Fruit fly (Drosophila melanogaster) whole organism, prepupa: ENCODE results near the gene sing.
A peak's percentile ranks its signal among the peaks of the same experiment; 100 is the strongest.

Source experiments
- CG10669 ChIP-seq: fragments of 200-800 bp; sonication (Bioruptor generic); optimal IDR thresholded peaks from 3 replicates; lab custom pipeline; 2018; ENCODE audit warnings: missing biosample characterization, mild to moderate bottlenecking, missing genetic modification characterization, moderate library complexity
- CG11294 ChIP-seq: fragments of 200-800 bp; sonication (Bioruptor generic); IDR thresholded peaks from 2 replicates; pipeline ENCODE4 v1.3.6; 2022; ENCODE audit warnings: missing biosample characterization, missing genetic modification characterization
- CG11902 ChIP-seq: fragments of 200-800 bp; sonication (Bioruptor generic); optimal IDR thresholded peaks from 3 replicates; lab custom pipeline; 2016; ENCODE audit warnings: missing biosample characterization, missing genetic modification characterization
- CG15336 ChIP-seq: fragments of 200-800 bp; sonication (Bioruptor generic); IDR thresholded peaks from 2 replicates; pipeline ENCODE4 v1.3.6; 2022; ENCODE audit warnings: missing biosample characterization, missing genetic modification characterization
- CG1621 ChIP-seq: fragments of 200-800 bp; sonication (Bioruptor generic); optimal IDR thresholded peaks from 3 replicates; lab custom pipeline; 2018; ENCODE audit warnings: missing biosample characterization, mild to moderate bottlenecking, missing genetic modification characterization
- CG3032 ChIP-seq: fragments of 200-800 bp; optimal IDR thresholded peaks from 2 replicates; lab custom pipeline; 2019; ENCODE audit warnings: missing biosample characterization, mild to moderate bottlenecking, missing genetic modification characterization, moderate library complexity
- CG31627 ChIP-seq: fragments of 200-800 bp; sonication (Bioruptor generic); optimal IDR thresholded peaks from 3 replicates; lab custom pipeline; 2016; ENCODE audit warnings: missing biosample characterization, missing genetic modification characterization
- CG32006 ChIP-seq: fragments of 200-800 bp; sonication (Bioruptor generic); optimal IDR thresholded peaks from 3 replicates; lab custom pipeline; 2017; ENCODE audit warnings: missing biosample characterization, mild to moderate bottlenecking, missing genetic modification characterization
- CG6163 ChIP-seq: fragments of 200-800 bp; sonication (Bioruptor generic); IDR thresholded peaks from 3 replicates; pipeline ENCODE4 v1.3.6; 2022; ENCODE audit warnings: missing biosample characterization, missing genetic modification characterization
- CG6854 ChIP-seq: fragments of 200-800 bp; sonication (Bioruptor generic); optimal IDR thresholded peaks from 2 replicates; lab custom pipeline; 2017; ENCODE audit warnings: missing biosample characterization, mild to moderate bottlenecking, missing genetic modification characterization
- CG7368 ChIP-seq: fragments of 200-800 bp; sonication (Bioruptor generic); optimal IDR thresholded peaks from 3 replicates; lab custom pipeline; 2016; ENCODE audit warnings: missing biosample characterization, missing genetic modification characterization
- CG8119 ChIP-seq: fragments of 200-800 bp; sonication (Bioruptor generic); IDR thresholded peaks from 3 replicates; pipeline ENCODE4 v1.3.6; 2022; ENCODE audit warnings: missing biosample characterization, missing genetic modification characterization
- CG8319 ChIP-seq: fragments of 200-800 bp; sonication (Bioruptor generic); optimal IDR thresholded peaks from 3 replicates; lab custom pipeline; 2016; ENCODE audit warnings: missing biosample characterization, missing genetic modification characterization
- Eip78C ChIP-seq: fragments of 200-800 bp; sonication (Bioruptor generic); peaks from one replicate; lab custom pipeline; 2016; ENCODE audit warnings: missing biosample characterization, missing genetic modification characterization
- Ets21C ChIP-seq: fragments of 200-800 bp; sonication (Bioruptor generic); optimal IDR thresholded peaks from 3 replicates; lab custom pipeline; 2016; ENCODE audit warnings: missing biosample characterization, missing genetic modification characterization
- Ets96B ChIP-seq: fragments of 200-800 bp; optimal IDR thresholded peaks from 2 replicates; lab custom pipeline; 2019; ENCODE audit warnings: missing biosample characterization, mild to moderate bottlenecking, missing genetic modification characterization, moderate library complexity
- Gug ChIP-seq: fragments of 200-800 bp; sonication (Bioruptor generic); IDR thresholded peaks from 2 replicates; pipeline ENCODE4 v1.3.6; 2022; ENCODE audit warnings: missing biosample characterization, missing genetic modification characterization
- Hr39 ChIP-seq: fragments of 200-800 bp; sonication (Bioruptor generic); optimal IDR thresholded peaks from 2 replicates; lab custom pipeline; 2016; ENCODE audit warnings: missing biosample characterization, missing genetic modification characterization
- Lpt ChIP-seq: fragments of 200-800 bp; sonication (Bioruptor generic); optimal IDR thresholded peaks from 3 replicates; lab custom pipeline; 2016; ENCODE audit warnings: missing biosample characterization, missing genetic modification characterization
- Met ChIP-seq: fragments of 200-800 bp; sonication (Bioruptor generic); optimal IDR thresholded peaks from 3 replicates; lab custom pipeline; 2016; ENCODE audit warnings: missing biosample characterization, missing genetic modification characterization
- OdsH ChIP-seq: fragments of 200-800 bp; sonication (Bioruptor generic); optimal IDR thresholded peaks from 3 replicates; lab custom pipeline; 2016; ENCODE audit warnings: missing biosample characterization, missing genetic modification characterization
- Smox ChIP-seq: fragments of 200-800 bp; sonication (Bioruptor generic); optimal IDR thresholded peaks from 3 replicates; lab custom pipeline; 2016; ENCODE audit warnings: missing biosample characterization, missing genetic modification characterization
- Sox102F ChIP-seq: fragments of 200-800 bp; sonication (Bioruptor generic); optimal IDR thresholded peaks from 2 replicates; lab custom pipeline; 2016; ENCODE audit warnings: missing biosample characterization, mild to moderate bottlenecking, missing genetic modification characterization
- Sox15 ChIP-seq: fragments of 200-800 bp; sonication (Bioruptor generic); optimal IDR thresholded peaks from 3 replicates; lab custom pipeline; 2016; ENCODE audit warnings: missing biosample characterization, missing genetic modification characterization
- acj6 ChIP-seq: fragments of 200-800 bp; sonication (Bioruptor generic); optimal IDR thresholded peaks from 3 replicates; lab custom pipeline; 2016; ENCODE audit warnings: missing biosample characterization, missing genetic modification characterization
- dsx ChIP-seq: fragments of 200-800 bp; optimal IDR thresholded peaks from 3 replicates; lab custom pipeline; 2019; ENCODE audit warnings: missing biosample characterization, mild to moderate bottlenecking, missing genetic modification characterization, moderate library complexity; ENCODE audit not compliant: poor library complexity, severe bottlenecking
- eg ChIP-seq: fragments of 200-800 bp; sonication (Bioruptor generic); IDR thresholded peaks from 3 replicates; pipeline ENCODE4 v1.3.6; 2022; ENCODE audit warnings: missing biosample characterization, missing genetic modification characterization
- fkh ChIP-seq: fragments of 200-800 bp; sonication (Bioruptor generic); optimal IDR thresholded peaks from 3 replicates; lab custom pipeline; 2017; ENCODE audit warnings: missing biosample characterization, mild to moderate bottlenecking, missing genetic modification characterization, moderate library complexity
- net ChIP-seq: fragments of 200-800 bp; sonication (Bioruptor generic); optimal IDR thresholded peaks from 3 replicates; lab custom pipeline; 2016; ENCODE audit warnings: missing biosample characterization, missing genetic modification characterization
- pdm3 ChIP-seq: fragments of 200-800 bp; sonication (Bioruptor generic); optimal IDR thresholded peaks from 3 replicates; lab custom pipeline; 2016; ENCODE audit warnings: missing biosample characterization, missing genetic modification characterization
- salr ChIP-seq, 2 experiments: fragments of 200-800 bp; sonication (Bioruptor generic); optimal IDR thresholded peaks; 3 replicates each; lab custom pipeline; 2016 to 2018; ENCODE audit warnings: missing biosample characterization in 2 of 2, missing genetic modification characterization in 2 of 2, mild to moderate bottlenecking in 1 of 2
- svp ChIP-seq: fragments of 200-800 bp; sonication (Bioruptor generic); peaks from one replicate; lab custom pipeline; 2016; ENCODE audit warnings: missing biosample characterization, missing genetic modification characterization
- topi ChIP-seq: fragments of 200-800 bp; sonication (Bioruptor generic); optimal IDR thresholded peaks from 3 replicates; lab custom pipeline; 2016; ENCODE audit warnings: missing biosample characterization, missing genetic modification characterization
- vri ChIP-seq: fragments of 200-800 bp; sonication (Bioruptor generic); optimal IDR thresholded peaks from 3 replicates; lab custom pipeline; 2016; ENCODE audit warnings: missing biosample characterization, mild to moderate bottlenecking, missing genetic modification characterization

sing gene

DNA sequence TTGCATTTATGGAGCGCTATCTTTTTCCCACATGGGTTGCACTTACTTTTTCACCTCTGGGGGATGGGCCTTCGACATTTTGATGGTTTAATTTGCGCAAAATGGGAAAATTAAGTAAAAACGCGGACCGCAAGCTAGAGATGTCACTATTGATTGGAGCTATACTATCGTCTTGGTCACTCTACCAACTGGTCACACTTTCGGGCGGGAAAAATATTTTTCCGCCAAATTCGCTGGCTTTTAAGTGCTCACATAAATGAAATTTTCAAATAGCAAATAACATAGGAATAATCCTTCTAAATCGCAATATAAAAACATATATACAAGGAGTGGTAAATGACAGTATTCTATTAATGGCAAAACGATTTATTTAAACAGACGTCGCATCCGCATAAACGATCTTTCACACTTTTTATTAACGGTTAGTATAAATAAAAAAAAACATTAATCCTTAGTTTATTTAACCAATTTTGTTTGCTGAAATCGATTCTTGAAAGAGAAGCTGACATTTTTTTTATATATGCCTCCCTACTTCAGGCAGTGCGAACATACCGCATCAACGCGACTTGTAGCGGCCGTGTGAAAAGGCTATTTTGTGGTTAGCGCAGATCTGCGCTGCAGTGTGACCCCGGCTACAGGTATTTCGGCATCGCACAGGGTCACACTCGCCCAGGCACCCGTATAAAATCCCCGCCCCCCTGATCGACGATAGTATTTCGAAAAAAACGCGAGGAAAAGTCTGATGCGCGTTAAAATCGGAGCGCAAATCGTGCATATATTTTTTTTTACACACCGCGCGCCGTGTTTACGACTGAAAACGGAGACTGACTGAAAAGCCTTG lies 38.6 kb upstream of the sing start, which contains the start of the genes SNRPG and mthl1 (continued):
- peak; percentile 83 for TF ChIP-seq CG15336 (GFP tag; lab: Robert Waterston, UW)
- TF ChIP-seq CG3032 (tag; lab: Kevin White, UChicago): peak; percentile 73
- peak; percentile 70 for TF ChIP-seq Lpt (GFP tag; lab: Kevin White, UChicago)
- peak; percentile 81 for TF ChIP-seq CG11902
- peak; percentile 94 for TF ChIP-seq svp (GFP tag; lab: Kevin White, UChicago)
- peak; percentile 29 for TF ChIP-seq CG7368 (GFP tag; lab: Kevin White, UChicago)
- TF ChIP-seq CG32006 (GFP tag; lab: Kevin White, UChicago): peak; percentile 87
- peak; percentile 88 for TF ChIP-seq Gug
- TF ChIP-seq topi: peak; percentile 80
- peak; percentile 95 for TF ChIP-seq eg (GFP tag; lab: Robert Waterston, UW)
- TF ChIP-seq CG8319 (GFP tag; lab: Kevin White, UChicago): peak; percentile 52
- peak; percentile 91 for TF ChIP-seq CG31627 (GFP tag; lab: Kevin White, UChicago)
- no peak for TF ChIP-seq CG6854 (GFP tag; lab: Kevin White, UChicago)
- peak; percentile 75 for TF ChIP-seq acj6 (GFP tag; lab: Kevin White, UChicago)
- TF ChIP-seq CG8119: peak; percentile 81
- peak; percentile 63 for TF ChIP-seq CG1621 (tag; lab: Kevin White, UChicago)
- TF ChIP-seq salr (GFP tag; optimal IDR thresholded peaks at IDR 0.05; lab: Kevin White, UChicago): peak; percentile 71 to 81
- TF ChIP-seq Ets21C (GFP tag; lab: Kevin White, UChicago): peak; percentile 79
- TF ChIP-seq net (GFP tag; lab: Kevin White, UChicago): peak; percentile 70
- peak; percentile 85 for TF ChIP-seq Sox15 (GFP tag; lab: Kevin White, UChicago)
- peak; percentile 75 for TF ChIP-seq Met
- TF ChIP-seq Ets96B (tag; lab: Kevin White, UChicago): peak; percentile 54
- TF ChIP-seq CG11294 (GFP tag; lab: Robert Waterston, UW): peak; percentile 91
- peak; percentile 78 for TF ChIP-seq Smox (GFP tag; lab: Kevin White, UChicago)
- peak; percentile 42 for TF ChIP-seq Sox102F (GFP tag; lab: Kevin White, UChicago)
- peak; percentile 87 for TF ChIP-seq pdm3 (GFP tag; lab: Kevin White, UChicago)

DNA sequence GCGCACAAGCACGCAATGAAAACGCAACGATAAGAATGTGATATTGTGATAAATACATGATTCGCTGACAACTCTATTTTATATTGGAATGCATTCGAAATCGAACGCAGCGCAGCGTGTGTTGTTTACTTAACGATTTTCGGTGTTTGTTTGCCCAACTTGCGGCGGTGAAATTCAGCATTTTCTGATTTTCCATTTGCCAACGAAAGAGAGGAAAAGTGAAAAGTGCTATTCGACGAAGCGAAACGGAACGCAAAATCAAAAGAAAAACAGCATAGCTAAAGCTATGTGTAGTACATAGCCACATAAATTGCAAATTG lies 38.0 kb upstream of the sing start:
- TF ChIP-seq CG6163 (GFP tag; lab: Robert Waterston, UW) (no peak), dsx (no peak), fkh (GFP tag; lab: Kevin White, UChicago) (peak; percentile 83), topi (no peak), vri (no peak), Hr39 (GFP tag; lab: Kevin White, UChicago) (no peak)
- TF ChIP-seq, all 60 proteins: peak for 1

DNA sequence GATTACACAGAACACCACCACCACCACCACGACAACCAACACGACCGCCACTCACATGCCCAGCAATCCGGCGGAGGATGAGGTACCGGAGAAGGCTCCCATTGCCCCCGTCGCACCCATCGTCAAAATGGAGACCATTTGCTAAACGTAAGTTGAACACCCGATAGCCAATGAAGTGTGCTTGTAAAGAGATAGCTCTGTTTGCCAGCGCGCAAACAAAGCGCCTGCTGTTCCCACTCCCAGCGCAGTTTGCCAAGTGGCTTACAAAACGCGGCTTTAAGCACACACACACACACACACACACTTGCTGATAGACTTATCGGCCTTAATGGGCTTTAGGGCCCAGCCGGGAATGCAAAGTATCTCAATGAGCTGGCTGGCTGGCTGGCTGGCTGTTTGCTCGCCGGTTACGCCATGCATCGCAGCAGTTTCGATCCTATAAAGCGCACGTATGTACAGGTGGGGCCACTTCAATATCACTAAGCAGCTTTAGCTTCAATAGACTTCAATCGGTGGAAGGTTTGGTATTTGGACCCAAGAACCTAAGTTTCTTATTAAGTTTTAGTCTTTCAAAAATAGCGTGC lies 35.6 kb upstream of the sing start:
- TF ChIP-seq OdsH (GFP tag; lab: Kevin White, UChicago): no peak
- no peak for TF ChIP-seq eg (GFP tag; lab: Robert Waterston, UW)
- TF ChIP-seq Gug: no peak
- peak; percentile 51 for TF ChIP-seq Eip78C
- TF ChIP-seq fkh (GFP tag; lab: Kevin White, UChicago): peak; percentile 19
- TF ChIP-seq CG10669 (GFP tag; lab: Kevin White, UChicago): no peak
- TF ChIP-seq CG1621 (tag; lab: Kevin White, UChicago): peak; percentile 5
- no peak for TF ChIP-seq salr (GFP tag; optimal IDR thresholded peaks at IDR 0.05; lab: Kevin White, UChicago)
